Worm (Caenorhabditis elegans) whole organism, L2 larva: ENCODE results near the gene fipr-1.
A peak's percentile ranks its signal among the peaks of the same experiment; 100 is the strongest.

Experiments used
- C34F6.9 ChIP-seq: fragments of 150-350 bp; optimal IDR thresholded peaks from 2 replicates; lab custom pipeline; 2014; ENCODE audit warnings: missing biosample characterization, missing genetic modification characterization
- F13H6.1 ChIP-seq: sonication (generic microtip); optimal IDR thresholded peaks from 2 replicates; lab custom pipeline; 2016; ENCODE audit warnings: missing genetic modification characterization, missing compliant biosample characterization
- R02D3.7 ChIP-seq: fragments of 150-350 bp; optimal IDR thresholded peaks from 2 replicates; lab custom pipeline; 2014; ENCODE audit warnings: missing biosample characterization, missing genetic modification characterization
- Y55F3AM.14 ChIP-seq: fragments of 200-800 bp; sonication (Bioruptor generic); optimal IDR thresholded peaks from 2 replicates; lab custom pipeline; 2018; ENCODE audit warnings: mild to moderate bottlenecking, missing genetic modification characterization, missing compliant biosample characterization
- ZK546.5 ChIP-seq: sonication (generic microtip); optimal IDR thresholded peaks from 2 replicates; lab custom pipeline; 2017; ENCODE audit warnings: missing biosample characterization, missing genetic modification characterization
- alr-1 ChIP-seq: fragments of 150-350 bp; optimal IDR thresholded peaks from 2 replicates; lab custom pipeline; 2014; ENCODE audit warnings: missing biosample characterization, missing genetic modification characterization
- aly-2 ChIP-seq: fragments of 150-350 bp; optimal IDR thresholded peaks from 2 replicates; lab custom pipeline; 2014; ENCODE audit warnings: missing biosample characterization, missing genetic modification characterization
- ama-1 ChIP-seq: fragments of 150-350 bp; optimal IDR thresholded peaks from 2 replicates; lab custom pipeline; 2018; ENCODE audit warnings: inconsistent platforms
- blmp-1 ChIP-seq: sonication (generic microtip); optimal IDR thresholded peaks from 2 replicates; lab custom pipeline; 2017; ENCODE audit warnings: missing genetic modification characterization, mild to moderate bottlenecking, missing compliant biosample characterization, antibody characterized with exemption, moderate library complexity; ENCODE audit not compliant: insufficient read depth
- ceh-16 ChIP-seq: fragments of 150-350 bp; optimal IDR thresholded peaks from 2 replicates; lab custom pipeline; 2014; ENCODE audit warnings: missing biosample characterization, missing genetic modification characterization
- ceh-82 ChIP-seq: fragments of 150-350 bp; optimal IDR thresholded peaks from 2 replicates; lab custom pipeline; 2014; ENCODE audit warnings: missing biosample characterization, missing genetic modification characterization
- crh-2 ChIP-seq: sonication (generic microtip); optimal IDR thresholded peaks from 2 replicates; lab custom pipeline; 2017; ENCODE audit warnings: missing biosample characterization, missing genetic modification characterization
- dmd-4 ChIP-seq: sonication (generic microtip); optimal IDR thresholded peaks from 2 replicates; lab custom pipeline; 2017; ENCODE audit warnings: missing biosample characterization, missing genetic modification characterization
- egl-27 ChIP-seq: sonication (generic microtip); optimal IDR thresholded peaks from 3 replicates; lab custom pipeline; 2017; ENCODE audit warnings: missing biosample characterization, missing genetic modification reagents, missing genetic modification characterization
- elt-1 ChIP-seq: fragments of 150-350 bp; optimal IDR thresholded peaks from 2 replicates; lab custom pipeline; 2014; ENCODE audit warnings: missing biosample characterization, missing genetic modification characterization
- elt-3 ChIP-seq: sonication (generic microtip); optimal IDR thresholded peaks from 2 replicates; lab custom pipeline; 2017; ENCODE audit warnings: missing biosample characterization, missing genetic modification characterization
- fos-1 ChIP-seq: fragments of 150-350 bp; optimal IDR thresholded peaks from 2 replicates; lab custom pipeline; 2014; ENCODE audit warnings: missing biosample characterization, missing genetic modification characterization
- gmeb-1 ChIP-seq: fragments of 150-350 bp; optimal IDR thresholded peaks from 2 replicates; lab custom pipeline; 2014; ENCODE audit warnings: missing biosample characterization, missing genetic modification characterization
- lin-11 ChIP-seq: fragments of 150-350 bp; sonication (generic microtip); optimal IDR thresholded peaks from 2 replicates; lab custom pipeline; 2014; ENCODE audit warnings: missing biosample characterization, missing genetic modification characterization, inconsistent platforms, mixed read lengths
- lin-13 ChIP-seq: fragments of 150-350 bp; optimal IDR thresholded peaks from 2 replicates; lab custom pipeline; 2014; ENCODE audit warnings: missing biosample characterization, missing genetic modification reagents, missing genetic modification characterization
- lin-39 ChIP-seq: fragments of 150-350 bp; optimal IDR thresholded peaks from 2 replicates; lab custom pipeline; 2014; ENCODE audit warnings: missing biosample characterization, missing genetic modification reagents, missing genetic modification characterization
- lsy-2 ChIP-seq, 2 experiments: fragments of 150-350 bp in 1 of 2; sonication (generic microtip) in 1 of 2; optimal IDR thresholded peaks; 2 replicates each; lab custom pipeline; 2014 to 2017; ENCODE audit warnings: missing biosample characterization in 2 of 2, missing genetic modification characterization in 2 of 2
- mab-5 ChIP-seq: fragments of 150-350 bp; optimal IDR thresholded peaks from 2 replicates; lab custom pipeline; 2014; ENCODE audit warnings: missing biosample characterization, missing genetic modification characterization
- mbf-1 ChIP-seq: sonication (generic microtip); optimal IDR thresholded peaks from 2 replicates; lab custom pipeline; 2017; ENCODE audit warnings: missing biosample characterization, missing genetic modification characterization
- mdl-1 ChIP-seq, 2 experiments: fragments of 150-350 bp in 1 of 2; sonication (generic microtip) in 1 of 2; optimal IDR thresholded peaks; 2 replicates each; lab custom pipeline; 2017; ENCODE audit warnings: missing biosample characterization in 2 of 2, missing genetic modification characterization in 2 of 2
- nhr-10 ChIP-seq: sonication (generic microtip); optimal IDR thresholded peaks from 2 replicates; lab custom pipeline; 2017; ENCODE audit warnings: missing biosample characterization, missing genetic modification characterization
- nhr-11 ChIP-seq: fragments of 150-350 bp; optimal IDR thresholded peaks from 2 replicates; lab custom pipeline; 2014; ENCODE audit warnings: missing biosample characterization, missing genetic modification characterization
- nhr-12 ChIP-seq: fragments of 150-350 bp; optimal IDR thresholded peaks from 2 replicates; lab custom pipeline; 2014; ENCODE audit warnings: missing biosample characterization, missing genetic modification characterization
- nhr-129 ChIP-seq: fragments of 150-350 bp; optimal IDR thresholded peaks from 2 replicates; lab custom pipeline; 2014; ENCODE audit warnings: missing biosample characterization, missing genetic modification characterization
- nhr-21 ChIP-seq: fragments of 150-350 bp; optimal IDR thresholded peaks from 2 replicates; lab custom pipeline; 2014; ENCODE audit warnings: missing biosample characterization, missing genetic modification characterization
- nhr-23 ChIP-seq: fragments of 150-350 bp; optimal IDR thresholded peaks from 2 replicates; lab custom pipeline; 2014; ENCODE audit warnings: missing biosample characterization, missing genetic modification reagents, missing genetic modification characterization
- nhr-237 ChIP-seq: fragments of 150-350 bp; optimal IDR thresholded peaks from 2 replicates; lab custom pipeline; 2014; ENCODE audit warnings: missing biosample characterization, missing genetic modification characterization
- nhr-25 ChIP-seq: fragments of 150-350 bp; sonication (generic microtip); optimal IDR thresholded peaks from 3 replicates; lab custom pipeline; 2014; ENCODE audit warnings: missing biosample characterization, missing genetic modification characterization
- nhr-6 ChIP-seq: fragments of 150-350 bp; optimal IDR thresholded peaks from 2 replicates; lab custom pipeline; 2014; ENCODE audit warnings: missing biosample characterization, missing genetic modification characterization
- nhr-77 ChIP-seq: fragments of 150-350 bp; optimal IDR thresholded peaks from 2 replicates; lab custom pipeline; 2014; ENCODE audit warnings: missing biosample characterization, missing genetic modification characterization
- peb-1 ChIP-seq: fragments of 150-350 bp; optimal IDR thresholded peaks from 2 replicates; lab custom pipeline; 2014; ENCODE audit warnings: missing biosample characterization, missing genetic modification characterization
- skn-1 ChIP-seq: sonication (generic microtip); optimal IDR thresholded peaks from 2 replicates; lab custom pipeline; 2017; ENCODE audit warnings: missing biosample characterization, missing genetic modification characterization
- sma-3 ChIP-seq: sonication (generic microtip); optimal IDR thresholded peaks from 2 replicates; lab custom pipeline; 2016; ENCODE audit warnings: missing genetic modification reagents, missing genetic modification characterization, missing compliant biosample characterization
- sma-9 ChIP-seq, 2 experiments: fragments of 150-350 bp in 1 of 2; sonication (generic microtip) in 1 of 2; optimal IDR thresholded peaks; 2 replicates each; lab custom pipeline; 2014 to 2016; ENCODE audit warnings: missing genetic modification characterization in 2 of 2, mild to moderate bottlenecking in 1 of 2, missing biosample characterization in 1 of 2, missing compliant biosample characterization in 1 of 2, missing genetic modification reagents in 1 of 2, moderate library complexity in 1 of 2
- snpc-4 ChIP-seq: fragments of 150-350 bp; optimal IDR thresholded peaks from 2 replicates; lab custom pipeline; 2014; ENCODE audit warnings: missing biosample characterization, missing genetic modification characterization
- unc-39 ChIP-seq: fragments of 150-350 bp; optimal IDR thresholded peaks from 2 replicates; lab custom pipeline; 2014; ENCODE audit warnings: missing biosample characterization, missing genetic modification characterization
- unc-55 ChIP-seq: fragments of 150-350 bp; sonication (generic microtip); optimal IDR thresholded peaks from 3 replicates; lab custom pipeline; 2014; ENCODE audit warnings: missing biosample characterization, missing genetic modification reagents, missing genetic modification characterization
- unc-62 ChIP-seq: fragments of 150-350 bp; optimal IDR thresholded peaks from 2 replicates; lab custom pipeline; 2014; ENCODE audit warnings: missing biosample characterization, missing genetic modification reagents, missing genetic modification characterization
- zag-1 ChIP-seq: fragments of 150-350 bp; optimal IDR thresholded peaks from 2 replicates; lab custom pipeline; 2014; ENCODE audit warnings: missing biosample characterization, missing genetic modification characterization
- ztf-1 ChIP-seq: fragments of 200-800 bp; sonication (Bioruptor generic); conservative IDR thresholded peaks from 2 replicates; pipeline ENCODE4 v1.3.6; 2022; ENCODE audit warnings: missing genetic modification characterization, missing compliant biosample characterization
- ztf-11 ChIP-seq: sonication (generic microtip); optimal IDR thresholded peaks from 2 replicates; lab custom pipeline; 2017; ENCODE audit warnings: missing biosample characterization, missing genetic modification characterization
- ztf-4 ChIP-seq: fragments of 150-350 bp; optimal IDR thresholded peaks from 2 replicates; lab custom pipeline; 2014; ENCODE audit warnings: missing biosample characterization, missing genetic modification characterization

The fipr-1 gene

ce11 chrV:12345808-12346207, 15.7 kb downstream of the fipr-1 start, which contains the start of gene snb-2:
Gene snb-2, minus strand, starts transcription at chrV:12345908.
- TF ChIP-seq unc-39 (tag; lab: Kevin White, UChicago) (no peak), sma-3 (GFP tag; lab: Kevin White, UChicago) (no peak), unc-55 (no peak)

- no peak for TF ChIP-seq nhr-237 (tag; lab: Kevin White, UChicago)
- TF ChIP-seq nhr-12 (tag; lab: Kevin White, UChicago): no peak
- no peak for TF ChIP-seq ztf-11 (tag; lab: Kevin White, UChicago)
- no peak for TF ChIP-seq blmp-1
- TF ChIP-seq C34F6.9 (tag; lab: Kevin White, UChicago): no peak
- TF ChIP-seq nhr-6: no peak
- no peak for TF ChIP-seq snpc-4
- no peak for TF ChIP-seq ztf-1
- no peak for TF ChIP-seq ama-1 (lab: Kevin White, UChicago)
- TF ChIP-seq F13H6.1 (tag; lab: Kevin White, UChicago): no peak
- no peak for TF ChIP-seq lin-13
- no peak for TF ChIP-seq lin-11
- TF ChIP-seq fos-1 (tag; lab: Kevin White, UChicago): no peak
- TF ChIP-seq ZK546.5 (tag; lab: Kevin White, UChicago): no peak
- no peak for TF ChIP-seq skn-1 (tag; lab: Kevin White, UChicago)
Measured at ce11 chrV:12344845-12345244, 16.7 kb downstream of the fipr-1 start, which contains the start of gene F23H12.3. Gene F23H12.3, plus strand, starts transcription at chrV:12345145.

- peak; percentile 60 for TF ChIP-seq unc-62 (GFP tag; lab: Kevin White, UChicago)
- no peak for TF ChIP-seq nhr-6
- no peak for TF ChIP-seq nhr-12 (tag; lab: Kevin White, UChicago)
- peak; percentile 44 for TF ChIP-seq mbf-1
- peak; percentile 90 for TF ChIP-seq nhr-21 (tag; lab: Kevin White, UChicago)
- TF ChIP-seq sma-3 (GFP tag; lab: Kevin White, UChicago): peak; percentile 94
- no peak for TF ChIP-seq peb-1 (tag; lab: Kevin White, UChicago)
- TF ChIP-seq unc-55: peak; percentile 98
- peak; percentile 90 for TF ChIP-seq F13H6.1 (tag; lab: Kevin White, UChicago)
- TF ChIP-seq R02D3.7 (tag; lab: Kevin White, UChicago): peak; percentile 70
- no peak for TF ChIP-seq ztf-1
- TF ChIP-seq lin-13: peak; percentile 92
- peak; percentile 53 for TF ChIP-seq nhr-77 (tag; lab: Kevin White, UChicago)
- TF ChIP-seq lin-11: peak; percentile 75
- TF ChIP-seq nhr-23 (tag; lab: Kevin White, UChicago): no peak
- TF ChIP-seq lin-39 (tag; lab: Kevin White, UChicago): no peak
- TF ChIP-seq lsy-2 (tag; optimal IDR thresholded peaks at IDR 0.05; lab: Kevin White, UChicago): peak; percentile 91 to 97
- peak; percentile 16 for TF ChIP-seq Y55F3AM.14 (GFP tag; lab: Kevin White, UChicago)
- TF ChIP-seq gmeb-1 (tag; lab: Kevin White, UChicago): peak; percentile 99
- peak; percentile 68 for TF ChIP-seq fos-1 (tag; lab: Kevin White, UChicago)
- peak in 1 of 2 experiments; percentile 62 for TF ChIP-seq mdl-1 (tag; optimal IDR thresholded peaks at IDR 0.05; lab: Kevin White, UChicago)
- no peak for TF ChIP-seq unc-39 (tag; lab: Kevin White, UChicago)
- TF ChIP-seq nhr-25: peak; percentile 95
- TF ChIP-seq zag-1 (tag; lab: Kevin White, UChicago): peak; percentile 39
- TF ChIP-seq nhr-129: peak; percentile 82
- TF ChIP-seq elt-1: no peak
- TF ChIP-seq C34F6.9 (tag; lab: Kevin White, UChicago): peak; percentile 97
- peak; percentile 61 for TF ChIP-seq ztf-4
- peak; percentile 51 for TF ChIP-seq ZK546.5 (tag; lab: Kevin White, UChicago)
- no peak for TF ChIP-seq alr-1 (tag; lab: Kevin White, UChicago)
- TF ChIP-seq dmd-4: peak; percentile 56
- TF ChIP-seq sma-9 (GFP tag; optimal IDR thresholded peaks at IDR 0.05; lab: Kevin White, UChicago): peak; percentile 98
- TF ChIP-seq sma-9 (tag; optimal IDR thresholded peaks at IDR 0.05; lab: Kevin White, UChicago): no peak
- TF ChIP-seq aly-2 (tag; lab: Kevin White, UChicago): no peak
- TF ChIP-seq ceh-82: no peak
- TF ChIP-seq mab-5 (tag; lab: Kevin White, UChicago): peak; percentile 91
- TF ChIP-seq nhr-10 (tag; lab: Kevin White, UChicago): no peak
- no peak for TF ChIP-seq elt-3 (tag; lab: Kevin White, UChicago)
- TF ChIP-seq snpc-4: peak; percentile 85
- no peak for TF ChIP-seq nhr-11 (tag; lab: Kevin White, UChicago)
- TF ChIP-seq blmp-1: peak; percentile 26
- TF ChIP-seq skn-1 (tag; lab: Kevin White, UChicago): peak; percentile 48
- no peak for TF ChIP-seq ztf-11 (tag; lab: Kevin White, UChicago)
- peak; percentile 89 for TF ChIP-seq egl-27 (tag; lab: Kevin White, UChicago)
- TF ChIP-seq ama-1 (lab: Kevin White, UChicago): peak; percentile 73
- TF ChIP-seq ceh-16 (tag; lab: Kevin White, UChicago): peak; percentile 55
- peak; percentile 65 for TF ChIP-seq nhr-237 (tag; lab: Kevin White, UChicago)
- TF ChIP-seq crh-2: peak; percentile 97
Measured at ce11 chrV:12343419-12343969, 18.1 kb downstream of the fipr-1 start, which contains the start of gene tomm-20. Gene tomm-20, minus strand, starts transcription at chrV:12343469.
